Fruit fly (Drosophila melanogaster): ENCODE measurements around the gene dpy.

DNA sequence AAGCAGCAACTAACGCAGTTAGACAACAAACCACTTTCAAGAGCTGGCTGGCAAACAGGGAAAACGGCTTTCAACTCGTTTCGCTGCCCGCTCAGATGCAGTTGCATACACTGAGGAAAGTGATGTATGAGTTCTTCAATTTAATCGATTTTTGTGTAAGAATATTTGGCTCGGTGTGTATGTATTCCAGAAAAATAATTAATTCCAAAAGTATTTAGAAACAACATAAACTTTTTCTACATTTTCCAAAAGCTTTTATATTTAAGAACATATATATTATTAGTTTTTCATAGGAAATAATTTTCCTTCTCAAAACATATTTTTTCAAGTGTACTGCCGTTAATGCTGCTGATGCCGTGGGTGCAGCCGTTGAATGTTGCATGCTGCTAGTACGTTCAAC lies 35.1 kb downstream of the dpy start:
- TF ChIP-seq CG8478 (optimal IDR thresholded peaks at IDR 0.05) (no peak), pan (optimal IDR thresholded peaks at IDR 0.05) (no peak)
